Fruit fly (Drosophila melanogaster): ENCODE data around the gene Sfp24Bd.

Sfp24Bd gene

DNA sequence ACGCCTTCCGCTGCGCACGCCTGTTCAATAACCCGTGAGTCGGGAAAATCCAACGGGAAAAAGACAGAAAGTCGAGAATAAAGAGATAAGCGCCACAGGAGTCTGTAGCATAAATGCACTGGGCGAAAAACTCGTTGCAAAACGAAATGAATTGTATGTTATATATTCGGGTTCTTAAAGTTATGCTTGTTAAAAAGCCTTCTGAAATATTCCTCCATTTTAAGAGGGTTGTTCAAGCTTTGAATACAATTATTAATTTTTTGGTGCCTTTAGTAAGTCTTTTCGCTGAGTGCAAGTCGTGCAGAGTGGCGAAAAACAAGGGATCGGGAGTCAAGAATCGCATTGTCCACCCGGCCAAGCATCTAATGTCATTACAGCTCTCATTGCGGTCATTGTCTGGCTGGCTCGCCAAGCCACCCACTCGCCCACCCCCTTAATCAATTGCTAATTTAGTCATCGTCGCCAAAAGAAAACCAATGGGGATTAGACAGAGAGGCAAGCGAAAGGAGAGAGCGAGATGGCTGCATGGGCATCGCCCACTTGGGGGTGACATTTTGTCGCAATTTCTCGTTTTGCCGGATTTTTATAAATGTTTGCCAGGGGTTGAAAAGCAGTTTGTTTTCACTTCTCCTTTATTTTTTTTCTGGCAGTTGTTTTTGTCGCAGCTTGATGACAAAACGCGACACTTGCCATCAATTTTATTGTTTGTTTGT is 16.4 kb upstream of the Sfp24Bd start (continued):
- TF ChIP-seq tap (tag; optimal IDR thresholded peaks at IDR 0.05) (peak; percentile 15), wek (GFP tag; optimal IDR thresholded peaks at IDR 0.05) (no peak), ro (GFP tag; IDR thresholded peaks at IDR 0.05) (no peak), CTCF (GFP tag; optimal IDR thresholded peaks at IDR 0.05) (no peak), Antp (GFP tag; optimal IDR thresholded peaks at IDR 0.05) (peak; percentile 5), Ptx1 (GFP tag; IDR thresholded peaks at IDR 0.05) (no peak), CG4424 (GFP tag; optimal IDR thresholded peaks at IDR 0.05) (peak; percentile 2), hbn (GFP tag; IDR thresholded peaks at IDR 0.05; ENCODE audit: partially characterized antibody) (no peak), bigmax (GFP tag; optimal IDR thresholded peaks at IDR 0.05) (no peak), MBD-R2 (GFP tag; IDR thresholded peaks at IDR 0.05) (no peak), repo (GFP tag; optimal IDR thresholded peaks at IDR 0.05) (no peak), dan (GFP tag; IDR thresholded peaks at IDR 0.05) (0 out of 2 replicates have a peak, but pooled peaks have one; percentile 19), dati (GFP tag; IDR thresholded peaks at IDR 0.05) (no peak), stwl (tag; optimal IDR thresholded peaks at IDR 0.05) (no peak), dimm (GFP tag; IDR thresholded peaks at IDR 0.05) (no peak), CG12769 (tag; optimal IDR thresholded peaks at IDR 0.05) (no peak), CG31388 (GFP tag; optimal IDR thresholded peaks at IDR 0.05) (no peak), Xbp1 (GFP tag; optimal IDR thresholded peaks at IDR 0.05) (peak; percentile 12), CG11247 (GFP tag; IDR thresholded peaks at IDR 0.05) (no peak), CG10979 (tag; optimal IDR thresholded peaks at IDR 0.05) (no peak), CG30431 (GFP tag; optimal IDR thresholded peaks at IDR 0.05) (peak; percentile 4), Xrp1 (GFP tag; IDR thresholded peaks at IDR 0.05) (peak; percentile 55; the same call in 1 of the 2 replicates), CG14441 (GFP tag; IDR thresholded peaks at IDR 0.05) (no peak), Hr3 (GFP tag; optimal IDR thresholded peaks at IDR 0.05) (no peak), cato (GFP tag; optimal IDR thresholded peaks at IDR 0.05; ENCODE audit: borderline replicate concordance) (no peak), ara (GFP tag; IDR thresholded peaks at IDR 0.05) (no peak), CG9797 (GFP tag; optimal IDR thresholded peaks at IDR 0.05) (no peak), CG7987 (GFP tag; optimal IDR thresholded peaks at IDR 0.05) (no peak), CG42726 (GFP tag; IDR thresholded peaks at IDR 0.05; ENCODE audit: partially characterized antibody) (no peak), ATbp (GFP tag; optimal IDR thresholded peaks at IDR 0.05) (peak; percentile 5), amos (GFP tag; IDR thresholded peaks at IDR 0.05; ENCODE audit: partially characterized antibody) (no peak), CG16813 (GFP tag; IDR thresholded peaks at IDR 0.05; ENCODE audit: partially characterized antibody) (no peak), hth (optimal IDR thresholded peaks at IDR 0.05) (no peak), CG4617 (GFP tag; optimal IDR thresholded peaks at IDR 0.05; ENCODE audit: borderline replicate concordance) (no peak), Awh (GFP tag; IDR thresholded peaks at IDR 0.05) (no peak), gcm2 (GFP tag; optimal IDR thresholded peaks at IDR 0.05) (no peak)

DNA sequence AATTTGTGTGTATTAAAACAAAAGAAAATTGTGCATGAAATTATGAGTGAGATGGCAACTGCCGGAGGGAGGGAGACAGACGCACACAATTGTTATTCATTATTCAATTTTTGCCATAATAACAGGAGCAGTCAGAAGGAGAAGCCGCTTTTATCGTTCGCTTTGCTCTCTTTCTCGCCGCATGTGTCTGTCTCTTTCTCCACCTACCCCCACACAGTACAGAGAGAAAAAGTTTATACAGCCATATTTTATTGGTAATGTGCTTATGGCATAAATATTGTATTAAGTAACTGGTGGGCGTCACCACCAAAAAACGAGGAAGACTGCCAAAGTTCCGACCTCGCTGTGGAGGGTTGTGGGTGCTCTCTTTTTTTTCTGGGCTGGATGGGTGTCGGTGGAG is 13.6 kb upstream of the Sfp24Bd start:
- TF ChIP-seq CG17359 (tag; optimal IDR thresholded peaks at IDR 0.05): no peak
- TF ChIP-seq CG11247 (GFP tag; IDR thresholded peaks at IDR 0.05): no peak
- no peak for TF ChIP-seq Ptx1 (GFP tag; IDR thresholded peaks at IDR 0.05)
- TF ChIP-seq Nf-YC (tag; optimal IDR thresholded peaks at IDR 0.05): peak; percentile 93
- no peak for TF ChIP-seq so (GFP tag; IDR thresholded peaks at IDR 0.05)
- TF ChIP-seq seq (GFP tag; IDR thresholded peaks at IDR 0.05): peak; percentile 74; the same call in 1 of the 2 replicates
- no peak for TF ChIP-seq CG30020 (tag; optimal IDR thresholded peaks at IDR 0.05)
- TF ChIP-seq sens-2 (GFP tag; IDR thresholded peaks at IDR 0.05): no peak
- TF ChIP-seq Tbp (GFP tag; optimal IDR thresholded peaks at IDR 0.05): no peak
- TF ChIP-seq CG30431 (GFP tag; optimal IDR thresholded peaks at IDR 0.05): no peak
- no peak for TF ChIP-seq CG8359 (GFP tag; optimal IDR thresholded peaks at IDR 0.05; ENCODE audit: borderline replicate concordance)
- peak in 1 of 2 experiments; percentile 5 for TF ChIP-seq Trl (optimal IDR thresholded peaks at IDR 0.05)
- no peak for TF ChIP-seq Trl (GFP tag; optimal IDR thresholded peaks at IDR 0.05)
- no peak for TF ChIP-seq HmgD (GFP tag; optimal IDR thresholded peaks at IDR 0.05)
- TF ChIP-seq trem (tag; optimal IDR thresholded peaks at IDR 0.05): no peak
- TF ChIP-seq CG31365 (tag; optimal IDR thresholded peaks at IDR 0.05): no peak
- no peak for TF ChIP-seq CG8944 (GFP tag; optimal IDR thresholded peaks at IDR 0.05)
- TF ChIP-seq CG3163 (GFP tag; optimal IDR thresholded peaks at IDR 0.05): no peak
- TF ChIP-seq CG10565 (GFP tag; optimal IDR thresholded peaks at IDR 0.05): no peak
- no peak for TF ChIP-seq ftz-f1 (GFP tag; optimal IDR thresholded peaks at IDR 0.05)
